Worm (Caenorhabditis elegans) whole organism, L3 larva: Measurements from ENCODE around the gene F33C8.2.

ENCODE experiments used
- ceh-9 ChIP-seq: sonication (generic microtip); optimal IDR thresholded peaks from 2 replicates; lab custom pipeline; 2018; ENCODE audit warnings: missing biosample characterization, missing genetic modification characterization
- eor-1 ChIP-seq, 2 experiments: fragments of 150-350 bp; optimal IDR thresholded peaks; 2 replicates each; lab custom pipeline; 2014 to 2018; ENCODE audit warnings: missing biosample characterization in 2 of 2, missing genetic modification characterization in 2 of 2
- lin-39 ChIP-seq: fragments of 150-350 bp; optimal IDR thresholded peaks from 2 replicates; lab custom pipeline; 2018; ENCODE audit warnings: missing biosample characterization, missing genetic modification reagents, missing genetic modification characterization
- mdl-1 ChIP-seq: fragments of 150-350 bp; optimal IDR thresholded peaks from 2 replicates; lab custom pipeline; 2014; ENCODE audit warnings: missing biosample characterization, missing genetic modification characterization
- nfya-1 ChIP-seq: sonication (generic microtip); optimal IDR thresholded peaks from 2 replicates; lab custom pipeline; 2017; ENCODE audit warnings: missing genetic modification characterization, mild to moderate bottlenecking, missing compliant biosample characterization, antibody characterized with exemption, moderate library complexity; ENCODE audit not compliant: insufficient read depth
- nhr-12 ChIP-seq: fragments of 150-350 bp; optimal IDR thresholded peaks from 2 replicates; lab custom pipeline; 2014; ENCODE audit warnings: missing biosample characterization, missing genetic modification characterization
- nhr-237 ChIP-seq: fragments of 150-350 bp; optimal IDR thresholded peaks from 2 replicates; lab custom pipeline; 2014; ENCODE audit warnings: missing biosample characterization, missing genetic modification characterization
- nhr-28 ChIP-seq: fragments of 150-350 bp; optimal IDR thresholded peaks from 2 replicates; lab custom pipeline; 2014; ENCODE audit warnings: missing biosample characterization, missing genetic modification characterization
- nhr-77 ChIP-seq: fragments of 150-350 bp; optimal IDR thresholded peaks from 2 replicates; lab custom pipeline; 2014; ENCODE audit warnings: missing biosample characterization, missing genetic modification characterization
- pqm-1 ChIP-seq: fragments of 150-350 bp; optimal IDR thresholded peaks from 2 replicates; lab custom pipeline; 2017; ENCODE audit warnings: missing biosample characterization, missing genetic modification characterization, inconsistent platforms
- unc-62 ChIP-seq: fragments of 150-350 bp; sonication (generic microtip); optimal IDR thresholded peaks from 4 replicates; lab custom pipeline; 2014; ENCODE audit warnings: missing biosample characterization, missing genetic modification reagents, missing genetic modification characterization
- zag-1 ChIP-seq: fragments of 150-350 bp; optimal IDR thresholded peaks from 2 replicates; lab custom pipeline; 2014; ENCODE audit warnings: missing biosample characterization, missing genetic modification characterization
- ztf-4 ChIP-seq: fragments of 150-350 bp; optimal IDR thresholded peaks from 2 replicates; lab custom pipeline; 2014; ENCODE audit warnings: missing biosample characterization, missing genetic modification characterization

DNA sequence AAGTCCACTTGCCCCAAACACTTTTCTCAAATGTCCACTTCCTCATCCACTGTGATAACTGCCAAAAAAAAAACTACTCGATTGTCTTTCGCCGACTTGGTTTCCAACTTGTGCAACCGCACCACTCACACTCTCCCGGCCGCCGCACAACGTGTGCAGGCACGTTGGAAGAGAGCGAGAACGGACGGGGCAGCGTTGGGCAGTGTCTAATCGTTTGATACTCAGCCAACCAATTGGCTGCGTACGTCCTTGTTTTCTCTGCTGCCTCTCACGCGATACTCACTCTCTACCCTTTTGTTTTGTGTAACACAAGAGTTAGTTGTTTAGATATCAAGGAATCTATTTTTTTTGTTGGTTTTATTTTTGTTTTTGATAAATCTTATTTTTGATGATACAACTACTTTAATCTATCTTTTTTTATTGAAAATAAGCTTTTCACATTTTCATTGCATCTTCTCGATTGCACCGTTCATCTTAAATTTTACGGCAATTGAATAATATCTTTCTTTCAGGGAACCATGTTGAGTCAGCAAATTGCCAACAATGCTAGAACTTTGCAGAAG lies 32.4 kb downstream of the F33C8.2 start, which contains the start of gene sucl-1:
- TF ChIP-seq nhr-237 (tag; lab: Kevin White, UChicago): no peak
- TF ChIP-seq nhr-77: no peak
- TF ChIP-seq nfya-1 (tag; lab: Kevin White, UChicago): peak; percentile 94
- TF ChIP-seq nhr-28 (tag; lab: Kevin White, UChicago): no peak
- no peak for TF ChIP-seq eor-1 (tag; optimal IDR thresholded peaks at IDR 0.05; lab: Kevin White, UChicago)
- peak; percentile 77 for TF ChIP-seq mdl-1 (tag; lab: Kevin White, UChicago)
- no peak for TF ChIP-seq ceh-9
- TF ChIP-seq lin-39 (tag; lab: Kevin White, UChicago): peak; percentile 93
- peak; percentile 79 for TF ChIP-seq pqm-1 (tag; lab: Kevin White, UChicago)
- no peak for TF ChIP-seq zag-1 (tag; lab: Kevin White, UChicago)
- TF ChIP-seq unc-62 (GFP tag; lab: Kevin White, UChicago): peak; percentile 28
- no peak for TF ChIP-seq nhr-12 (tag; lab: Kevin White, UChicago)
- peak; percentile 53 for TF ChIP-seq ztf-4 (tag; lab: Kevin White, UChicago)
